Fruit fly (Drosophila melanogaster): ENCODE results near the gene Ptpmeg.
A peak's percentile ranks its signal among the peaks of the same experiment; 100 is the strongest.

The Ptpmeg gene

DNA sequence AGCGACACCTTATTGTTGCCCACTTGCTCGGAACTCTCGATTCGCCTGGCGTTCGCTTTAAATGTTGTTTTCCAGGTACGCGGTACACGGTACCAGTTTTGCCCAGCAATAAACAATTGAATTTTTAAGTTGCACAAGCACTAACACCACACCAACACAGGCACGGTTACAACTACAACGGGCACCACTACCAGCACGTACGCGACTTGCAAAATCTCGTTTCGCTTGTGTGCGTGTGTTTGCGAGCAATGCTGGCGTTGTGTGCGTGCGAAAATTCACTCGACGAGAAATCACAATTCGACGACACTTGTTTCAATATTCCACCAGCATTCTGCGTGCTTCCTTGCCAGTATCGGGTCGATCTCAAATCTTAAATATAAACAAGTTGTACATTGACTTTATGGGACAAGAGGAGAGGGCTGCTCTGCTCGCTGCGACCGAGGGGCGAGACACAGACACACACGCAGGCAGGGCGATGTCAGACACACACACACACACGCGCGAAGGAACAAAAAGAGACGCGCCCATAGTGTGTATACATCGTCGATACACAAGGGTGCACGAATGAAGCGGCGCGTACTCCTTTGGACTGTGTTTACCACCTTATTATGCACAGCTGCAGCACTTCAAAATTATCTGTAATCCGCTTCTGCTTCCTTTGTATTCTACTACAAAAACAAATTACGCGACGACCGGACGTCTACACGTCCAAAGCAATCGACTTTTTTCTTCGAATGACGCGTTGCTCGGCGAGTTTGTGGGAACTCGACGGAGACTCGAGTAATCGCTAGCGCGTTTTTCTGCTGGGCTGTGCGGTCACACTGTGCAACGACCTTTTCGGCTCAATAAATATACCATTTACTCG lies 8.5 kb upstream of the Ptpmeg start, which contains the start of gene fwd (continued):
- TF ChIP-seq ato (GFP tag; IDR thresholded peaks at IDR 0.05; ENCODE audit: partially characterized antibody) (peak; percentile 44; the same call in 1 of the 2 replicates), CG12744 (GFP tag; optimal IDR thresholded peaks at IDR 0.05) (no peak), CG33557 (GFP tag; optimal IDR thresholded peaks at IDR 0.05) (peak; percentile 54), trem (tag; optimal IDR thresholded peaks at IDR 0.05) (peak; percentile 81), scrt (GFP tag; optimal IDR thresholded peaks at IDR 0.05) (peak; percentile 63), row (GFP tag; IDR thresholded peaks at IDR 0.05) (no peak; the same call in 2 of the 3 replicates), Mrtf (GFP tag; IDR thresholded peaks at IDR 0.05) (no peak), CoRest (tag; optimal IDR thresholded peaks at IDR 0.05) (peak; percentile 39), esg (GFP tag; conservative IDR thresholded peaks at IDR 0.05) (no peak), kay (GFP tag; optimal IDR thresholded peaks at IDR 0.05) (peak; percentile 63), seq (GFP tag; IDR thresholded peaks at IDR 0.05) (no peak; the same call in 1 of the 2 replicates), CG1647 (GFP tag; optimal IDR thresholded peaks at IDR 0.05) (no peak), CG34422 (GFP tag; IDR thresholded peaks at IDR 0.05) (peak; percentile 72; the same call in 1 of the 3 replicates), CG12299 (tag; optimal IDR thresholded peaks at IDR 0.05) (no peak), dm (GFP tag; optimal IDR thresholded peaks at IDR 0.05) (peak; percentile 36), Rx (GFP tag; IDR thresholded peaks at IDR 0.05) (no peak), Sox100B (GFP tag; optimal IDR thresholded peaks at IDR 0.05) (no peak), dmrt11E (tag; optimal IDR thresholded peaks at IDR 0.05) (peak; percentile 10), ftz-f1 (GFP tag; optimal IDR thresholded peaks at IDR 0.05) (peak; percentile 56), aop (GFP tag; IDR thresholded peaks at IDR 0.05) (0 out of 2 replicates have a peak, but pooled peaks have one; percentile 4), mld (GFP tag; IDR thresholded peaks at IDR 0.05; ENCODE audit: partially characterized antibody) (no peak), CG2199 (GFP tag; IDR thresholded peaks at IDR 0.05) (peak; percentile 40; the same call in 1 of the 3 replicates), sisA (GFP tag; IDR thresholded peaks at IDR 0.05) (no peak), CG13624 (GFP tag; optimal IDR thresholded peaks at IDR 0.05) (peak; percentile 66), pho (GFP tag; optimal IDR thresholded peaks at IDR 0.05) (peak; percentile 14), CG13287 (GFP tag; IDR thresholded peaks at IDR 0.05; ENCODE audit: partially characterized antibody) (no peak; the same call in 1 of the 2 replicates), E2f2 (GFP tag; IDR thresholded peaks at IDR 0.05) (0 out of 2 replicates have a peak, but pooled peaks have one; percentile 52), insv (GFP tag; optimal IDR thresholded peaks at IDR 0.05) (peak in 1 of 2 experiments; percentile 37), Xbp1 (GFP tag; optimal IDR thresholded peaks at IDR 0.05) (peak; percentile 31), Nf-YB (GFP tag; optimal IDR thresholded peaks at IDR 0.05) (peak; percentile 14), gro (GFP tag; optimal IDR thresholded peaks at IDR 0.05) (peak; percentile 38), unc-4 (GFP tag; IDR thresholded peaks at IDR 0.05; ENCODE audit: partially characterized antibody) (0 out of 2 replicates have a peak, but pooled peaks have one; percentile 20), CG32767 (GFP tag; IDR thresholded peaks at IDR 0.05) (peak; percentile 87), NfI (GFP tag; optimal IDR thresholded peaks at IDR 0.05) (peak; percentile 26), CG8089 (GFP tag; optimal IDR thresholded peaks at IDR 0.05) (no peak), pfk (GFP tag; optimal IDR thresholded peaks at IDR 0.05) (peak; percentile 51), disco-r (GFP tag; optimal IDR thresholded peaks at IDR 0.05) (no peak), CG31441 (GFP tag; IDR thresholded peaks at IDR 0.05) (peak; percentile 32; the same call in 1 of the 2 replicates), CG12219 (GFP tag; optimal IDR thresholded peaks at IDR 0.05) (peak; percentile 15), sens (GFP tag) (peak; percentile 87), nerfin-2 (GFP tag; IDR thresholded peaks at IDR 0.05; ENCODE audit: partially characterized antibody) (no peak), fd64A (GFP tag; optimal IDR thresholded peaks at IDR 0.05) (peak; percentile 46), CG14860 (GFP tag; IDR thresholded peaks at IDR 0.05; ENCODE audit: partially characterized antibody) (no peak), Drgx (GFP tag; IDR thresholded peaks at IDR 0.05) (no peak), schlank (tag; optimal IDR thresholded peaks at IDR 0.05) (peak; percentile 17), CkIIα-i1 (GFP tag; IDR thresholded peaks at IDR 0.05) (no peak), CG14710 (tag; optimal IDR thresholded peaks at IDR 0.05) (peak; percentile 91), Side (GFP tag; optimal IDR thresholded peaks at IDR 0.05) (peak; percentile 8)

All from whole organism, embryonic.